Fruit fly (Drosophila melanogaster) whole organism, adult: ENCODE measurements around the gene Coq6.
A peak's percentile ranks its signal among the peaks of the same experiment; 100 is the strongest.

Experiments
- CG11617 ChIP-seq: fragments of 200-800 bp; sonication (Bioruptor generic); optimal IDR thresholded peaks from 2 replicates; lab custom pipeline; 2017; ENCODE audit warnings: mild to moderate bottlenecking, missing biosample characterization, missing genetic modification reagents, missing genetic modification characterization
- CG12768 ChIP-seq: fragments of 200-800 bp; sonication (Bioruptor generic); optimal IDR thresholded peaks from 2 replicates; lab custom pipeline; 2017; ENCODE audit warnings: missing biosample characterization, missing genetic modification characterization, mild to moderate bottlenecking, moderate library complexity, missing genetic modification reagents
- CG14711 ChIP-seq: fragments of 200-800 bp; sonication (Bioruptor generic); optimal IDR thresholded peaks from 2 replicates; lab custom pipeline; 2018; ENCODE audit warnings: missing biosample characterization, mild to moderate bottlenecking, missing genetic modification characterization, moderate library complexity
- CG1620 ChIP-seq: fragments of 200-800 bp; sonication (Bioruptor generic); optimal IDR thresholded peaks from 2 replicates; lab custom pipeline; 2016; ENCODE audit warnings: missing biosample characterization, missing genetic modification characterization
- CG33017 ChIP-seq: fragments of 200-800 bp; sonication (Bioruptor generic); optimal IDR thresholded peaks from 2 replicates; lab custom pipeline; 2018; ENCODE audit warnings: missing biosample characterization, mild to moderate bottlenecking, missing genetic modification characterization, moderate library complexity
- CG5204 ChIP-seq: fragments of 200-800 bp; sonication (Bioruptor generic); optimal IDR thresholded peaks from 2 replicates; lab custom pipeline; 2016; ENCODE audit warnings: missing biosample characterization, missing genetic modification characterization
- CG7045 ChIP-seq: fragments of 200-800 bp; sonication (Bioruptor generic); optimal IDR thresholded peaks from 2 replicates; lab custom pipeline; 2017; ENCODE audit warnings: missing biosample characterization, mild to moderate bottlenecking, missing genetic modification characterization
- CG7101 ChIP-seq: fragments of 200-800 bp; sonication (Bioruptor generic); optimal IDR thresholded peaks from 2 replicates; lab custom pipeline; 2018; ENCODE audit warnings: missing biosample characterization, mild to moderate bottlenecking, missing genetic modification characterization, moderate library complexity
- Clk ChIP-seq: fragments of 200-800 bp; sonication (Bioruptor generic); optimal IDR thresholded peaks from 2 replicates; lab custom pipeline; 2017; ENCODE audit warnings: missing biosample characterization, missing genetic modification characterization
- Crg-1 ChIP-seq: fragments of 200-800 bp; sonication (Bioruptor generic); optimal IDR thresholded peaks from 2 replicates; lab custom pipeline; 2016; ENCODE audit warnings: missing biosample characterization, missing genetic modification characterization
- Hr96 ChIP-seq: fragments of 200-800 bp; sonication (Bioruptor generic); optimal IDR thresholded peaks from 2 replicates; lab custom pipeline; 2016; ENCODE audit warnings: missing biosample characterization, missing genetic modification characterization
- Mnt ChIP-seq: fragments of 200-800 bp; sonication (Bioruptor generic); optimal IDR thresholded peaks from 2 replicates; lab custom pipeline; 2016; ENCODE audit warnings: missing biosample characterization, mild to moderate bottlenecking, missing genetic modification characterization
- bab1 ChIP-seq: fragments of 200-800 bp; sonication (Bioruptor generic); optimal IDR thresholded peaks from 3 replicates; lab custom pipeline; 2019; ENCODE audit warnings: missing biosample characterization, mild to moderate bottlenecking, missing genetic modification characterization, moderate library complexity
- cic ChIP-seq: fragments of 200-800 bp; sonication (Bioruptor generic); optimal IDR thresholded peaks from 2 replicates; lab custom pipeline; 2017; ENCODE audit warnings: missing biosample characterization, mild to moderate bottlenecking, missing genetic modification characterization, moderate library complexity
- cnc ChIP-seq, 2 experiments: fragments of >200 bp; optimal IDR thresholded peaks; 2 replicates each; lab custom pipeline; 2017
- kay ChIP-seq: fragments of 200-800 bp; sonication (Bioruptor generic); peaks from one replicate; lab custom pipeline; 2016; ENCODE audit warnings: missing biosample characterization, missing genetic modification characterization, borderline replicate concordance
- ovo ChIP-seq: fragments of 200-800 bp; sonication (Bioruptor generic); optimal IDR thresholded peaks from 2 replicates; lab custom pipeline; 2016; ENCODE audit warnings: missing biosample characterization, missing genetic modification characterization
- pad ChIP-seq: fragments of 200-800 bp; sonication (Bioruptor generic); optimal IDR thresholded peaks from 3 replicates; lab custom pipeline; 2017; ENCODE audit warnings: missing biosample characterization, missing genetic modification characterization, mild to moderate bottlenecking, moderate library complexity, missing genetic modification reagents
- tj ChIP-seq: fragments of 200-800 bp; sonication (Bioruptor generic); optimal IDR thresholded peaks from 3 replicates; lab custom pipeline; 2017; ENCODE audit warnings: missing biosample characterization, mild to moderate bottlenecking, missing genetic modification characterization, moderate library complexity
- toe ChIP-seq: fragments of 200-800 bp; sonication (Bioruptor generic); optimal IDR thresholded peaks from 2 replicates; lab custom pipeline; 2016; ENCODE audit warnings: missing biosample characterization, missing genetic modification characterization

The Coq6 gene

dm6 chr2L:5546207-5546517 is 14.1 kb upstream of the Coq6 start:
- TF ChIP-seq CG5204 (GFP tag; lab: Kevin White, UChicago) (no peak), bab1 (no peak), CG33017 (tag; lab: Kevin White, UChicago) (no peak), CG12768 (GFP tag; lab: Kevin White, UChicago) (no peak), Hr96 (GFP tag; lab: Kevin White, UChicago) (no peak), CG7101 (tag; lab: Kevin White, UChicago) (no peak), kay (GFP tag; lab: Kevin White, UChicago) (no peak)

- TF ChIP-seq CG1620: no peak
- no peak for TF ChIP-seq cic (GFP tag; lab: Kevin White, UChicago)
- TF ChIP-seq tj (GFP tag; lab: Kevin White, UChicago): no peak
- TF ChIP-seq Mnt (GFP tag; lab: Kevin White, UChicago): no peak
- no peak for TF ChIP-seq CG11617 (GFP tag; lab: Kevin White, UChicago)
- TF ChIP-seq CG33017 (tag; lab: Kevin White, UChicago): no peak
- TF ChIP-seq ovo (GFP tag; lab: Kevin White, UChicago): no peak
- TF ChIP-seq CG14711: no peak
- TF ChIP-seq pad (GFP tag; lab: Kevin White, UChicago): peak; percentile 97
- peak; percentile 5 for TF ChIP-seq CG7045 (GFP tag; lab: Kevin White, UChicago)
These were observed 11.0 kb upstream of the Coq6 start for dm6 chr2L:5542944-5543515.

dm6 chr2L:5541935-5542685 is 10.1 kb upstream of the Coq6 start, which contains the start of the genes Hel25E and Lam:
Gene Hel25E, minus strand, starts transcription at chr2L:5542314.
Gene Lam, plus strand, starts transcription at chr2L:5542480.
- no peak for TF ChIP-seq pad (GFP tag; lab: Kevin White, UChicago)
- peak; percentile 56 for TF ChIP-seq Mnt (GFP tag; lab: Kevin White, UChicago)
- peak; percentile 5 for TF ChIP-seq CG7101 (tag; lab: Kevin White, UChicago)
- peak; percentile 40 for TF ChIP-seq CG11617 (GFP tag; lab: Kevin White, UChicago)
- no peak for TF ChIP-seq CG12768 (GFP tag; lab: Kevin White, UChicago)

- TF ChIP-seq ovo (GFP tag; lab: Kevin White, UChicago): no peak
- TF ChIP-seq CG11617 (GFP tag; lab: Kevin White, UChicago): no peak
- no peak for TF ChIP-seq Crg-1 (GFP tag; lab: Kevin White, UChicago)
- TF ChIP-seq CG14711: no peak
- TF ChIP-seq CG5204 (GFP tag; lab: Kevin White, UChicago): no peak
These were observed 7.0 kb upstream of the Coq6 start, which contains the start of gene CG14015 for dm6 chr2L:5539034-5539433. Gene CG14015, minus strand, starts transcription at chr2L:5539196.

- TF ChIP-seq CG1620: no peak
- no peak for TF ChIP-seq CG7101 (tag; lab: Kevin White, UChicago)
- no peak for TF ChIP-seq kay (GFP tag; lab: Kevin White, UChicago)
- TF ChIP-seq cic (GFP tag; lab: Kevin White, UChicago): no peak
- TF ChIP-seq pad (GFP tag; lab: Kevin White, UChicago): no peak
- no peak for TF ChIP-seq Crg-1 (GFP tag; lab: Kevin White, UChicago)
- no peak for TF ChIP-seq cnc (optimal IDR thresholded peaks at IDR 0.05; lab: Kevin White, UChicago)
- TF ChIP-seq toe (GFP tag; lab: Kevin White, UChicago): no peak
- no peak for TF ChIP-seq CG12768 (GFP tag; lab: Kevin White, UChicago)
- TF ChIP-seq Clk (GFP tag; lab: Kevin White, UChicago): no peak
- TF ChIP-seq Hr96 (GFP tag; lab: Kevin White, UChicago): no peak
- TF ChIP-seq bab1: no peak
- no peak for TF ChIP-seq tj (GFP tag; lab: Kevin White, UChicago)
These were observed 5.0 kb upstream of the Coq6 start for dm6 chr2L:5537063-5537462.

dm6 chr2L:5536658-5537057 is 4.6 kb upstream of the Coq6 start, which contains the start of gene tomb:
Gene tomb, minus strand, starts transcription at chr2L:5536758.
- TF ChIP-seq Hr96 (GFP tag; lab: Kevin White, UChicago) (no peak), cnc (optimal IDR thresholded peaks at IDR 0.05; lab: Kevin White, UChicago) (no peak), CG33017 (tag; lab: Kevin White, UChicago) (no peak), CG5204 (GFP tag; lab: Kevin White, UChicago) (no peak), CG7045 (GFP tag; lab: Kevin White, UChicago) (no peak), CG14711 (no peak), kay (GFP tag; lab: Kevin White, UChicago) (no peak), Clk (GFP tag; lab: Kevin White, UChicago) (no peak), tj (GFP tag; lab: Kevin White, UChicago) (no peak), Mnt (GFP tag; lab: Kevin White, UChicago) (no peak), toe (GFP tag; lab: Kevin White, UChicago) (no peak)

- TF ChIP-seq toe (GFP tag; lab: Kevin White, UChicago) (no peak), CG7045 (GFP tag; lab: Kevin White, UChicago) (no peak), CG1620 (no peak), CG5204 (GFP tag; lab: Kevin White, UChicago) (no peak), CG12768 (GFP tag; lab: Kevin White, UChicago) (no peak), pad (GFP tag; lab: Kevin White, UChicago) (no peak), tj (GFP tag; lab: Kevin White, UChicago) (no peak), Crg-1 (GFP tag; lab: Kevin White, UChicago) (no peak), cnc (optimal IDR thresholded peaks at IDR 0.05; lab: Kevin White, UChicago) (no peak), Mnt (GFP tag; lab: Kevin White, UChicago) (no peak), CG14711 (no peak), Clk (GFP tag; lab: Kevin White, UChicago) (no peak), CG7101 (tag; lab: Kevin White, UChicago) (no peak), kay (GFP tag; lab: Kevin White, UChicago) (no peak), cic (GFP tag; lab: Kevin White, UChicago) (no peak), CG11617 (GFP tag; lab: Kevin White, UChicago) (no peak), Hr96 (GFP tag; lab: Kevin White, UChicago) (no peak), CG33017 (tag; lab: Kevin White, UChicago) (no peak), bab1 (no peak)
These were observed 4.2 kb downstream of the Coq6 start, which contains the start of gene CG31915 for dm6 chr2L:5527861-5528260. Gene CG31915, plus strand, starts transcription at chr2L:5528123.
